Worm (Caenorhabditis elegans): ENCODE results near the gene srv-3.
"Not testable (repeated sequence)": the region's sequence is repeated elsewhere in the genome, so short reads cannot be mapped to it uniquely, and the experiment has no call there.

Gene srv-3

DNA sequence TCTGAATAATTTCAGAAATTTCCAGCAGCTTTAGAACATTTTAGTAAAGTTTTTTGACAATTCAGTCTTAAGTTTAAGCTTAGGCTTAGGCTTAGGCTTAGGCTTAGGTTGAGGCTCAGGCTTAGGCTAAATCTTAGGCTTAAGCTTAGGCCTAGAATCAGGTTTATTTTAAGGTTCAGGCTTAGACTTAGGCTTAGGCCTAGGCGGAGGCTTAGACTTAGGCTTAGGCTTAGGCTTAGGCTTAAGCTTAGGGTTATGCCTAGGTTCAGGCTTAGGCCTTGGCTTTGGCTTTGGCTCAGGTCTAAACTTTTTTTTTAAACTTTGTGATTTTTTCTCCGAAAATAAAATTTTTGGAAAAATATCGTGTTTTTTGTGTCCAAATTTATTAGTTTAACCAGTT is 9.9 kb upstream of the srv-3 start:
- no peak for TF ChIP-seq efl-3 (GFP tag; optimal IDR thresholded peaks at IDR 0.05)
- no peak for TF ChIP-seq mef-2 (tag; optimal IDR thresholded peaks at IDR 0.05)
- TF ChIP-seq efl-1 (optimal IDR thresholded peaks at IDR 0.05) = no peak
- TF ChIP-seq efl-1 (GFP tag; optimal IDR thresholded peaks at IDR 0.05 in 1 of 2) = no peak
- no peak for TF ChIP-seq ceh-82 (tag; optimal IDR thresholded peaks at IDR 0.05)

DNA sequence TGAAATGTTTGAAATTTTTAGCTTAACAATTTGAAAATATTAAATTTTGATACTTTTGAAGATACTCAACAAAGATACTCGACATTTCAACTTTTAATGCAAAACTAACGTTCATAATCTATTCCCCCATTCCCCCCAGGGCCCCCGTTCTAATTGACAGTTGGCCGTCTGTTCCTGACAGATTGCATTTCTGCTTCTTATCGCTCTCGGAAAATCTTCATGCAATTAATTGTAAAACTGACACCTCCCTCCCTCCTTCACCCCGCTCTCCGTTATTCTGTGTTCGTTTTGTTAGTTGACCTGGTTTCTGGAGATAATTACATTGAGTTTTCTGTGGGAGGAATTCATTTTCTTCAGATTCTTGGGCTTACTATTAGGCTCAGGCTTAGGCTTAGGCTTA is 9.2 kb upstream of the srv-3 start:
- TF ChIP-seq swsn-7 (tag; optimal IDR thresholded peaks at IDR 0.05) = no peak
- TF ChIP-seq nhr-28 (tag; optimal IDR thresholded peaks at IDR 0.05) = no peak
- no peak for TF ChIP-seq elt-3 (tag; optimal IDR thresholded peaks at IDR 0.05)
- no peak for TF ChIP-seq hlh-4 (tag; optimal IDR thresholded peaks at IDR 0.05)

DNA sequence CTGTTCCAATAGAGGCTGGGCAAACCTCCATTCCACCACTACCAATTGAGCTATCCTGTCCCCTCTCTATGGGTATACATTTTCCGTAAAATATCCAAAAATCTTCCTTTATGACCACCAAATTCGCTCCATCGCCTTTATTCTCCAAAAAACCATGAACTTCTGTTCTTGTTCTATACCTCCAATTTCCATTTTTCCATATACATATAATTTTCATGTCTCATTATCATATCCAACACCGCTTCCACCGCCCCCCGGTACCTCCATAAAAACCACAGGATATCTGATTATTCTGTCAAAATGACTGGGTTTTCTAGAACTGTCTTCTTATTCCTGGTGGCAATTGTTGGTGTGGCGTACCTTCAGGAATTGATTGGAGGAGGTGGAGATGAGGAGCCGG is 7.1 kb upstream of the srv-3 start, which contains the start of gene Y43F8C.17:
Gene Y43F8C.17, plus strand, starts transcription at position 301 of the 400 bp plus-strand sequence.
- TF ChIP-seq sup-37 (GFP tag; optimal IDR thresholded peaks at IDR 0.05) (no peak), C34B4.2 (tag; optimal IDR thresholded peaks at IDR 0.05) (no peak), rnt-1 (tag; optimal IDR thresholded peaks at IDR 0.05) (no peak), lin-14 (GFP tag; optimal IDR thresholded peaks at IDR 0.05) (no peak), nhr-237 (tag; optimal IDR thresholded peaks at IDR 0.05) (no peak), Y116A8C.19 (tag; optimal IDR thresholded peaks at IDR 0.05; ENCODE audit: borderline replicate concordance) (no peak), ama-1 (optimal IDR thresholded peaks at IDR 0.05) (no peak), lir-3 (tag; optimal IDR thresholded peaks at IDR 0.05; ENCODE audit: poor library complexity) (no peak), egl-13 (tag; optimal IDR thresholded peaks at IDR 0.05) (no peak), egl-27 (tag; optimal IDR thresholded peaks at IDR 0.05) (no peak), ets-5 (GFP tag; IDR thresholded peaks at IDR 0.05) (no peak), isw-1 (GFP tag; IDR thresholded peaks at IDR 0.05) (no peak)

DNA sequence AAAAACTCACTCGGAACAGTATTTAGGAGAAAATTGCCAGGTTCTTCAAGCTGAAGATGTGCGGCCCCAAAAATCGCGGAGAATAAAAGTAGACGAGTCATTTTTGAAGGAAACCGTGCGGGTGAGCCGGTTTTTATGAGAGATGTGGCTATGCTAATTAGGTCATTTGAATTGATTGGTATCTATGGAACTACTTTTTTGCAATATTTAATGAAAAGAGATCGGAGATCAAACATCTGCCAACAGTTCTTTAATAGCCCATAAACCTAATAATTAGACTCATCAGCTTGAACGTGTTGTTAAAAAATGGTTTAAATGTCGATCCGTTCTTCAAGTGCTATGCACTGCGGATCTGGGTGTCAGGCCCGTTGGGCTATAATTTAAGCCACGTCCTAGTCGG is 6.7 kb upstream of the srv-3 start, which contains the start of gene Y43F8C.16:
Gene Y43F8C.16, minus strand, starts transcription at position 101 of the 400 bp plus-strand sequence.
- TF ChIP-seq ces-1 (GFP tag; optimal IDR thresholded peaks at IDR 0.05) = no peak
- TF ChIP-seq nhr-85 (tag) = no peak
- TF ChIP-seq lin-15B (tag; optimal IDR thresholded peaks at IDR 0.05) = no peak
- no peak for TF ChIP-seq rnt-1 (tag; optimal IDR thresholded peaks at IDR 0.05)

DNA sequence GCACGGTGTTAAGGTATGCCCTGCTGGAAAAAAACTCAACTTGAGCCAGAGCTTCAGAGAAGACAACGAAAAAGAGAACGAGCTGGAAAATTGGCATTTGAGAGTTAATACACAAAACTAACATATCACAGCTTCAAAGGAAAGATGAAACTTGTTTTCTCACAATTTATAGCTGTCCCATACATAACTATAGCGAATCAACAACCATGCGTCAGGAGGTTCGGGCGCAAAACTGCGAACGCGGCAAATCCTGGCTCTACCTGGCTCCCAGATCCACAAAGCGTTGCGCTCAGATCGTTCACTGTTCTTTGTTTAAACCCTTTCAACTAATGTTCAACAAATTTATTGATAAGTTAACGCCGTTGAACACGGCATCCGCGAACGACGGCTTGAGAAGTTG is 2.9 kb upstream of the srv-3 start, which contains the start of gene Y43F8C.23:
Gene Y43F8C.23, minus strand, starts transcription at position 101 of the 400 bp plus-strand sequence.
- not testable (repeated sequence) for TF ChIP-seq nhr-28 (tag; optimal IDR thresholded peaks at IDR 0.05); sox-4 (tag; optimal IDR thresholded peaks at IDR 0.05); fkh-4 (tag; optimal IDR thresholded peaks at IDR 0.05; ENCODE audit: borderline replicate concordance)

DNA sequence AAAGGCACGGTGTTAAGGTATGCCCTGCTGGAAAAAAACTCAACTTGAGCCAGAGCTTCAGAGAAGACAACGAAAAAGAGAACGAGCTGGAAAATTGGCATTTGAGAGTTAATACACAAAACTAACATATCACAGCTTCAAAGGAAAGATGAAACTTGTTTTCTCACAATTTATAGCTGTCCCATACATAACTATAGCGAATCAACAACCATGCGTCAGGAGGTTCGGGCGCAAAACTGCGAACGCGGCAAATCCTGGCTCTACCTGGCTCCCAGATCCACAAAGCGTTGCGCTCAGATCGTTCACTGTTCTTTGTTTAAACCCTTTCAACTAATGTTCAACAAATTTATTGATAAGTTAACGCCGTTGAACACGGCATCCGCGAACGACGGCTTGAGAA is 1.8 kb upstream of the srv-3 start, which contains the start of gene Y43F8C.15:
Gene Y43F8C.15, minus strand, starts transcription at position 101 of the 400 bp plus-strand sequence.
- TF ChIP-seq aly-2 (tag; optimal IDR thresholded peaks at IDR 0.05); fkh-4 (tag; optimal IDR thresholded peaks at IDR 0.05; ENCODE audit: borderline replicate concordance); lin-15B (tag; optimal IDR thresholded peaks at IDR 0.05): not testable (repeated sequence)

DNA sequence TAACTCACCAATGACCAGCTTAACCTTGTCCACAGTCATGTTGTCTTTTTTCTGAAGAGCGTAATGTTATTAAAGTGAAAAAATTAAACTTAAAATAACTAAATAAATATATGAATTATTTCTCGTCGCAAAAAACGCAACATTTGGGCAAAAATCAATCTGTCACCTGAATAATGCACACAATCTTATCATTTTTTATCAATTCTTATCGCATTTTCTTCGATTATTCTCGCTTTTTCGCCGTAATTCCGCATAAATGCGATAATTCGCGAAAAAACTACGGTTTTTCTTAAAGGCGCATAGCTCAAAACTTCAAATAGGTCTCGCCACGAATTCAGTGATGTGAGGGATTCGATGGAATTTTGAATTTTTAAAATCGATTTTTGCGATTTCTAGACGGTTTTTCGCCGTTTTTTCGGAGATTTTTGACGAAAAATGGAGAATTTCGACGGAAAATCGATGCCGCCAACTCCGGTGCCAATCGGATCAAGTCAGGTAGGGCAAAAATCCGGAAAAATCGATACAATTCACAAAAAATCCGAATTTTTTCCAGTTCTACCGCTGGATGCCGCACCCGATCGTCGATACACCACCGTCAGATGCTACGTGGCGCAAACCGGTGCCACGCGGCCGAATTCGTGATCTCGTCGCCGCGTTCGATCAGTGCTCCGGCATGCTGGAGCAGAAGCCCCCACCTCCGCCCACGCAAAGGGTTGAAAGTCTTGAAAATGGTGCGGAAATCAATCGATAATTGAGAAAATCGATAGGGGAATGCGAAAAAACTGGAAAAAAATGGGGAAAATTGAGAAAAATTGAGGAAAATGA is 11.2 kb downstream of the srv-3 start, which contains the start of the genes Y43F8C.13 and ani-3:
Gene Y43F8C.13, minus strand, starts transcription at position 51 of the 825 bp plus-strand sequence.
Gene ani-3, plus strand, starts transcription at position 385 of the 825 bp plus-strand sequence.
- TF ChIP-seq lin-35 (GFP tag; optimal IDR thresholded peaks at IDR 0.05) (peak in 1 of 2 experiments; percentile 41), nhr-77 (tag; optimal IDR thresholded peaks at IDR 0.05) (no peak), unc-62 (GFP tag; optimal IDR thresholded peaks at IDR 0.05) (no peak), elt-2 (tag; optimal IDR thresholded peaks at IDR 0.05) (peak; percentile 72), pqm-1 (tag; optimal IDR thresholded peaks at IDR 0.05) (peak; percentile 85), nhr-47 (tag; optimal IDR thresholded peaks at IDR 0.05) (no peak)
